Worm (Caenorhabditis elegans): ENCODE measurements around the gene Y50D7A.3.
"Not testable (repeated sequence)": the region's sequence is repeated elsewhere in the genome, so short reads cannot be mapped to it uniquely, and the experiment has no call there.

Y50D7A.3 gene

DNA sequence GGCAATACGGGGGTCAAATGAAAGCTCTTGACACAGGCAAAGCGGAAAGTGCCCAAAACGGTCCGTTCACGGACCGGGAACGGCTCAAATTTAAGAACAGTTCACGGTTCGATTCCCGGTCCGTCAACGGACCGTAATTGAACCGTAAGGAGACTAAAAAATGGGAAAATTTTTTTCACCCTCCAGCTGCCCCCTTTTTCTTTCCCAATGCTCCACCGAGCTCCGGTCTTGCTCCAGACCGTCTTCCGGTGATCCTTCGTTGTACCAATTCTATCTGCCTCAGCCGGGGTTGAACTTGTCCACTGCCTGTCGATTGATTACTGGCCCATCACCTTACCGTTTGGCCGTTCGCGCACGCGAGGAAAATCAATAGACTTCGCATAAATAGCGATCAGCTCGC, 21.4 kb upstream of the Y50D7A.3 start:
- TF ChIP-seq F33H1.4 (GFP tag; IDR thresholded peaks at IDR 0.05): 0 out of 2 replicates have a peak, but pooled peaks have one; percentile 14
- peak; percentile 34 for TF ChIP-seq tbp1 (GFP tag; optimal IDR thresholded peaks at IDR 0.05)
- 0 out of 2 replicates have a peak, but pooled peaks have one; percentile 82 for TF ChIP-seq bed-1 (GFP tag; IDR thresholded peaks at IDR 0.05)
- 0 out of 2 replicates have a peak, but pooled peaks have one; percentile 36 for TF ChIP-seq Y53G8AR.9 (GFP tag; conservative IDR thresholded peaks at IDR 0.05)
- TF ChIP-seq F37B4.10 (GFP tag; IDR thresholded peaks at IDR 0.05): peak; percentile 70; the same call in 1 of the 2 replicates
- TF ChIP-seq B0261.1 (tag; optimal IDR thresholded peaks at IDR 0.05): peak; percentile 32
- TF ChIP-seq mcd-1 (GFP tag; IDR thresholded peaks at IDR 0.05): 0 out of 2 replicates have a peak, but pooled peaks have one; percentile 20
- TF ChIP-seq madf-6 (GFP tag; IDR thresholded peaks at IDR 0.05): peak; percentile 66
- not testable (repeated sequence) for TF ChIP-seq rpc-1 (optimal IDR thresholded peaks at IDR 0.05)
- TF ChIP-seq rpc-1 (tag; optimal IDR thresholded peaks at IDR 0.05): peak; percentile 46
- peak; percentile 84 for TF ChIP-seq egl-44 (GFP tag; IDR thresholded peaks at IDR 0.05)
- peak; percentile 38; the same call in 1 of the 2 replicates for TF ChIP-seq hmg-1.2 (GFP tag; IDR thresholded peaks at IDR 0.05)
- peak; percentile 58 for TF ChIP-seq dox-1 (GFP tag; IDR thresholded peaks at IDR 0.05)
- TF ChIP-seq D2030.7 (GFP tag; IDR thresholded peaks at IDR 0.05): peak; percentile 86
- TF ChIP-seq hsf-1 (GFP tag; IDR thresholded peaks at IDR 0.05): peak; percentile 47; the same call in 1 of the 2 replicates
- TF ChIP-seq ceh-58 (GFP tag; IDR thresholded peaks at IDR 0.05): 0 out of 2 replicates have a peak, but pooled peaks have one; percentile 51
- TF ChIP-seq rcor-1 (GFP tag; IDR thresholded peaks at IDR 0.05): peak; percentile 48; the same call in 1 of the 2 replicates
- peak; percentile 94 for TF ChIP-seq lin-26 (GFP tag; IDR thresholded peaks at IDR 0.05)

DNA sequence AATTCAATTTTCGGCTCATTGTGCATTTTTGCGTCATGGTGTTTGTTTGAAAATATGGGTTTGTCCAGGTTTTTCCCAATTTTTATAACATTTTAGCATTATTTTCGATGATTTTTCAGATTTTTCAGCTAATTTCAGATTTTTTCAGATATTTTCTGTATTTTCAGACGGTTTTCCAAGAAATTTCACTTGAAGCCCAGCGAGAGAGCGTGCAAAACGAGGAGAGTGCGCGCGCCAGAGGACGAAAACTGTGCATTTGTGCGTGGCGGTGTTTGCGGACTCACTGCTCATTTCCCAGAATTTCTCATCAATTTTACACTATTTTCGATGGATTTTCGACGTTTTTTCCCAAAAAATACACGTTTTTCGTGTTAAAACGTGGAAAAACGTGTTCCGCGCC, 19.2 kb upstream of the Y50D7A.3 start:
- TF ChIP-seq F49E8.2 (tag; optimal IDR thresholded peaks at IDR 0.05; ENCODE audit: insufficient read depth) (peak; percentile 46), madf-6 (GFP tag; IDR thresholded peaks at IDR 0.05) (peak; percentile 63), Y53G8AR.9 (GFP tag; conservative IDR thresholded peaks at IDR 0.05) (no peak), snpc-3.4 (tag; optimal IDR thresholded peaks at IDR 0.05) (peak; percentile 54), him-1 (tag; optimal IDR thresholded peaks at IDR 0.05) (peak; percentile 20), F55B11.4 (tag; optimal IDR thresholded peaks at IDR 0.05; ENCODE audit: borderline replicate concordance, insufficient read depth) (no peak), F10E7.11 (tag; optimal IDR thresholded peaks at IDR 0.05) (no peak), F33H1.4 (GFP tag; IDR thresholded peaks at IDR 0.05) (no peak; the same call in 1 of the 2 replicates), lsl-1 (GFP tag; optimal IDR thresholded peaks at IDR 0.05) (peak; percentile 57), attf-3 (GFP tag; conservative IDR thresholded peaks at IDR 0.05) (peak; percentile 35; the same call in 1 of the 2 replicates), lin-35 (GFP tag; optimal IDR thresholded peaks at IDR 0.05) (peak in 1 of 3 experiments; percentile 33), lin-54 (GFP tag; optimal IDR thresholded peaks at IDR 0.05) (peak; percentile 64), zfh-2 (GFP tag; conservative IDR thresholded peaks at IDR 0.05) (no peak), ceh-91 (GFP tag; IDR thresholded peaks at IDR 0.05) (0 out of 2 replicates have a peak, but pooled peaks have one; percentile 22), dpl-1 (GFP tag; optimal IDR thresholded peaks at IDR 0.05) (peak; percentile 20), hsf-1 (GFP tag; IDR thresholded peaks at IDR 0.05) (no peak), ceh-58 (GFP tag; IDR thresholded peaks at IDR 0.05) (no peak), K12H6.12 (tag; optimal IDR thresholded peaks at IDR 0.05) (peak; percentile 42), B0019.2 (GFP tag; conservative IDR thresholded peaks at IDR 0.05) (0 out of 2 replicates have a peak, but pooled peaks have one; percentile 35), tbp1 (GFP tag; optimal IDR thresholded peaks at IDR 0.05) (peak; percentile 59), efl-1 (GFP tag; optimal IDR thresholded peaks at IDR 0.05) (peak; percentile 38), ztf-3 (GFP tag; optimal IDR thresholded peaks at IDR 0.05) (no peak), egrh-3 (GFP tag; IDR thresholded peaks at IDR 0.05) (no peak), snpc-1.3 (tag; optimal IDR thresholded peaks at IDR 0.05; ENCODE audit: insufficient read depth) (peak; percentile 59), somi-1 (GFP tag; optimal IDR thresholded peaks at IDR 0.05) (no peak), cebp-1 (GFP tag; IDR thresholded peaks at IDR 0.05) (peak; percentile 45; the same call in 1 of the 2 replicates), cebp-1 (tag; optimal IDR thresholded peaks at IDR 0.05) (no peak), gei-17 (GFP tag; optimal IDR thresholded peaks at IDR 0.05) (no peak), D2030.7 (GFP tag; IDR thresholded peaks at IDR 0.05) (peak; percentile 86), ceh-40 (GFP tag; IDR thresholded peaks at IDR 0.05) (no peak), mcd-1 (GFP tag; IDR thresholded peaks at IDR 0.05) (peak; percentile 79), F22D6.2 (tag; optimal IDR thresholded peaks at IDR 0.05) (no peak), hmg-1.2 (GFP tag; IDR thresholded peaks at IDR 0.05) (peak; percentile 93), B0336.3 (GFP tag; IDR thresholded peaks at IDR 0.05) (peak; percentile 75)
